Fruit fly (Drosophila melanogaster) Kc167 (cell line): ENCODE results near the gene CG9674.

Source experiments
- Myc ChIP-seq: fragments of >200 bp; optimal IDR thresholded peaks from 2 replicates; lab custom pipeline; 2017; ENCODE audit warnings: missing external identifiers
- psq ChIP-seq: fragments of >200 bp; optimal IDR thresholded peaks from 2 replicates; lab custom pipeline; 2017; ENCODE audit warnings: missing external identifiers
- ttk ChIP-seq: sonication (Bioruptor generic); optimal IDR thresholded peaks from 2 replicates; lab custom pipeline; 2017; ENCODE audit warnings: missing external identifiers

DNA sequence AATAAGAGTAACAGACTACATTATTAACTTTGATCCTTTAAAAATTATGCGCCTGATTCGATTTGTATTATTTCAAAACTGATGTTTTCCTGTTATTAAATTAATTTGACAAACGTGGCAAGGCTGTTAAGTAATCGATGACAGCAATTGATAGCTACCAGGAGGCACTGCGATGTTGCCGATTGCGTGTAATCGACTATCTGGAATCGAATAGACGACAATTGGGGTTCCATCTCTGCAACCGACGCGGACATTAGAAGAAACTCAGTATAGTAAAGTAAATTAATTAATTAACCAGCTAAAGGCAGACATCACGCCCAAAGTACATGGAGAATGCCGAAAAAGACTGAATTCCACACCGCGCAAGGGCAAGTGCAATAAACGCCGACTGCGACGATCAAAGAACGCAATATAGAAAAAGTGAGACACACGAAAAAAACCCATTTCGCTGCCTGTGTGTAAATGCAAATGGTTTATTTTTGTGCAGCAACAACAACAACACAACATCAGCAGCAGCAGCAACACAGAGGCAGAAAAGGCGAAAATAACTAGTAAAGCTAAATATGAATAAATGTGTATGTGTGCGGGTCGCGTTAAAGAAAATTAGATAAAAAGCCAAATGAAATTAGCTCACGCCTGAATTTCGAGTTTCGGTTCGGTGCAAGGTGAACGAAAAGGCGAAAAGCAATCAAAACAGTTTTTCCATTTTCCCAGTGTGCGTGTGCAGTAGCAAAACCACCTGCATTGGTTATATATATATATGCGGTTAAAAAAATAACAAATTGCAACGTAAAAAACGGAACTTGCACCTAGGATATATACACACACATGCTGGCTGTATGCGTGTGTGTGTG, 46.2 kb upstream of the CG9674 start, which contains the start of gene sina:
- no peak for TF ChIP-seq psq (lab: Kevin White, UChicago)
- TF ChIP-seq Myc, result no peak
- TF ChIP-seq ttk (lab: Kevin White, UChicago), result no peak
